Worm (Caenorhabditis elegans): ENCODE data around the gene vps-36.
A peak's percentile ranks its signal among the peaks of the same experiment; 100 is the strongest.

Gene vps-36

ce11 chrV:10965501-10965900, 5.0 kb upstream of the vps-36 start, which contains the start of the genes ctf-4 and eef-1G (continued):
- TF ChIP-seq elt-1 (tag; optimal IDR thresholded peaks at IDR 0.05) (peak; percentile 70), nhr-23 (tag; optimal IDR thresholded peaks at IDR 0.05) (peak; percentile 99), daf-12 (tag; optimal IDR thresholded peaks at IDR 0.05) (no peak)

DNA sequence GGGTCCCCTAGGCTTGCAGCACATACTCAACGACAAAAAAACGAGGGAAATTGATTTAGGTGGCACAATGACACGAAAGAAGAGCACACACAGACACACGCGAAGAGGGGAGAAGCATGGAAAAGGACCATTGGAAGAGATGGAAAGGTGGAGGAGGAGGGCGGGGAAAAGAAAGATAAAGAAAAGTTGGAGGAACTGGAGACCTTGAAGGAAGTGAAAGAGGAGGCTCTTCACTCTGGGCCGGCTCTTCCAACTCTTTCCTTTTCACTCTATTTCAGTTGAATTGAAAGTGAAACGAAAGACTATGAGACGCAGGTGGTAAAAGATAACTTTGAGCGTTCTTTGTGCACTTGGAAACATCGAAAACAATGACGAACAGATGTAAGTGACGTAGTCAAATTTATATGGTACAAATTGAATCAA, 990 bp upstream of the vps-36 start:
- no peak for TF ChIP-seq mml-1 (tag; optimal IDR thresholded peaks at IDR 0.05)
- no peak for TF ChIP-seq ztf-4 (tag; optimal IDR thresholded peaks at IDR 0.05)
- TF ChIP-seq fos-1 (tag; optimal IDR thresholded peaks at IDR 0.05): no peak
- TF ChIP-seq snpc-4 (tag; optimal IDR thresholded peaks at IDR 0.05): peak; percentile 42
- TF ChIP-seq elt-3 (tag; optimal IDR thresholded peaks at IDR 0.05): no peak
- peak; percentile 52 for TF ChIP-seq jun-1 (tag; optimal IDR thresholded peaks at IDR 0.05)
- no peak for TF ChIP-seq R02D3.7 (tag; optimal IDR thresholded peaks at IDR 0.05)
- TF ChIP-seq ceh-82 (tag; optimal IDR thresholded peaks at IDR 0.05): no peak
- no peak for TF ChIP-seq ceh-16 (tag; optimal IDR thresholded peaks at IDR 0.05)
- no peak for TF ChIP-seq mdl-1 (tag; optimal IDR thresholded peaks at IDR 0.05)
- TF ChIP-seq nhr-11 (tag; optimal IDR thresholded peaks at IDR 0.05): peak; percentile 51
- no peak for TF ChIP-seq nhr-25 (tag; optimal IDR thresholded peaks at IDR 0.05)
- peak; percentile 81 for TF ChIP-seq hmg-11 (tag; optimal IDR thresholded peaks at IDR 0.05)
- TF ChIP-seq lsy-12 (tag; optimal IDR thresholded peaks at IDR 0.05): peak; percentile 43
- TF ChIP-seq nhr-28 (tag; optimal IDR thresholded peaks at IDR 0.05): no peak
- peak; percentile 34 for TF ChIP-seq pha-4 (tag; optimal IDR thresholded peaks at IDR 0.05)
- peak; percentile 27 for TF ChIP-seq elt-2 (tag; optimal IDR thresholded peaks at IDR 0.05)
- TF ChIP-seq skn-1 (tag; optimal IDR thresholded peaks at IDR 0.05): no peak
- TF ChIP-seq unc-62 (GFP tag; optimal IDR thresholded peaks at IDR 0.05): no peak
- TF ChIP-seq elt-1 (tag; optimal IDR thresholded peaks at IDR 0.05): no peak
- TF ChIP-seq sea-2 (GFP tag; optimal IDR thresholded peaks at IDR 0.05): no peak
- no peak for TF ChIP-seq fkh-2 (tag; optimal IDR thresholded peaks at IDR 0.05)
- TF ChIP-seq tbx-2 (tag; optimal IDR thresholded peaks at IDR 0.05): peak; percentile 59
- no peak for TF ChIP-seq nhr-77 (tag; optimal IDR thresholded peaks at IDR 0.05)
- no peak for TF ChIP-seq nhr-76 (tag; optimal IDR thresholded peaks at IDR 0.05)
- TF ChIP-seq nhr-67 (tag; optimal IDR thresholded peaks at IDR 0.05): no peak
- TF ChIP-seq nhr-12 (tag; optimal IDR thresholded peaks at IDR 0.05): no peak
- TF ChIP-seq ceh-28 (tag; optimal IDR thresholded peaks at IDR 0.05): peak; percentile 32
- no peak for TF ChIP-seq nhr-43 (tag; optimal IDR thresholded peaks at IDR 0.05; ENCODE audit: poor library complexity, severe bottlenecking)
- TF ChIP-seq unc-39 (tag; optimal IDR thresholded peaks at IDR 0.05): no peak
- no peak for TF ChIP-seq lin-15B (tag; optimal IDR thresholded peaks at IDR 0.05)
- TF ChIP-seq ztf-11 (tag; optimal IDR thresholded peaks at IDR 0.05): no peak
- peak; percentile 73 for TF ChIP-seq nfya-1 (tag; optimal IDR thresholded peaks at IDR 0.05; ENCODE audit: insufficient read depth)
- TF ChIP-seq nhr-23 (tag; optimal IDR thresholded peaks at IDR 0.05): no peak
- TF ChIP-seq pqm-1 (tag; optimal IDR thresholded peaks at IDR 0.05): peak; percentile 20
- TF ChIP-seq egl-27 (tag; optimal IDR thresholded peaks at IDR 0.05): no peak
- TF ChIP-seq ceh-9 (tag; optimal IDR thresholded peaks at IDR 0.05): no peak
- no peak for TF ChIP-seq zag-1 (tag; optimal IDR thresholded peaks at IDR 0.05)
- no peak for TF ChIP-seq ZK546.5 (tag; optimal IDR thresholded peaks at IDR 0.05)
- TF ChIP-seq eor-1 (tag; optimal IDR thresholded peaks at IDR 0.05): no peak
- peak; percentile 60 for TF ChIP-seq ama-1 (optimal IDR thresholded peaks at IDR 0.05)
- TF ChIP-seq nhr-237 (tag; optimal IDR thresholded peaks at IDR 0.05): no peak
- no peak for TF ChIP-seq daf-12 (tag; optimal IDR thresholded peaks at IDR 0.05)
- TF ChIP-seq egl-5 (tag; optimal IDR thresholded peaks at IDR 0.05): peak; percentile 76
- TF ChIP-seq lin-39 (tag; optimal IDR thresholded peaks at IDR 0.05): peak; percentile 56
- TF ChIP-seq fkh-10 (GFP tag; optimal IDR thresholded peaks at IDR 0.05): peak; percentile 67
- TF ChIP-seq aly-2 (tag; optimal IDR thresholded peaks at IDR 0.05): no peak

Data from whole organism, L3 larva.